Fruit fly (Drosophila melanogaster): ENCODE data around the gene CG31867.

DNA sequence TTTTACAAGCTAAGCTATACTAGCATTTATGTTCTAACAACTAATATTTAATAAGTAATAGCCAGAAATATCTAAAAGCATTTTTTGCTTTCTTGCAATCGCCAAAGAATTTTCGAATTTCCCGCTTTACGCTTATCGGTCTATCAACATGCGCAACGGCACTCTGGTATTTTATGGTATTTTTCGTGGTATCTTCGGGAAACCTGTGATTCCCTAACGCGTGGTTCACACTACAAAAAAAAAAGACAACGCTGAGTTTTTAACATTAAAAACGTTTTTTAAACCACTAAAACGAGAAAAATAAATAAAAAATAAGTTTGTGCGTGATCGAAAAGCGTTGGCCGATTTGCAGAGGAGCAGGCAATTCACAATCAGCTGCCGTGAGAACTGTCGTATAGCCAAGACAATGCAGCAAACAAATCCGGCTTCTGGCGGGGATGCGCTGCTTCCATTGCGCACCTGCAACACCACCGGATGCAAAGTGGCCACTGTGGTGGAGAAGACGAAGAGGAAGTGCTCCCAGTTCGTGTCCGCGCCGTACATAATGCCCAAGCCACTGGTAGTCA is 33.7 kb upstream of the CG31867 start, which contains the start of gene Boh2:
- no peak for TF ChIP-seq CG8478 (optimal IDR thresholded peaks at IDR 0.05)
- TF ChIP-seq EcR (GFP tag; optimal IDR thresholded peaks at IDR 0.05) = no peak
- no peak for TF ChIP-seq usp (GFP tag; optimal IDR thresholded peaks at IDR 0.05)
